Worm (Caenorhabditis elegans) whole organism, L2 larva: ENCODE results near the gene rme-4.

Source experiments
- nhr-12 ChIP-seq: fragments of 150-350 bp; optimal IDR thresholded peaks from 2 replicates; lab custom pipeline; 2014; ENCODE audit warnings: missing biosample characterization, missing genetic modification characterization
- nhr-237 ChIP-seq: fragments of 150-350 bp; optimal IDR thresholded peaks from 2 replicates; lab custom pipeline; 2014; ENCODE audit warnings: missing biosample characterization, missing genetic modification characterization
- sma-3 ChIP-seq: sonication (generic microtip); optimal IDR thresholded peaks from 2 replicates; lab custom pipeline; 2016; ENCODE audit warnings: missing genetic modification reagents, missing genetic modification characterization, missing compliant biosample characterization
- unc-39 ChIP-seq: fragments of 150-350 bp; optimal IDR thresholded peaks from 2 replicates; lab custom pipeline; 2014; ENCODE audit warnings: missing biosample characterization, missing genetic modification characterization

DNA sequence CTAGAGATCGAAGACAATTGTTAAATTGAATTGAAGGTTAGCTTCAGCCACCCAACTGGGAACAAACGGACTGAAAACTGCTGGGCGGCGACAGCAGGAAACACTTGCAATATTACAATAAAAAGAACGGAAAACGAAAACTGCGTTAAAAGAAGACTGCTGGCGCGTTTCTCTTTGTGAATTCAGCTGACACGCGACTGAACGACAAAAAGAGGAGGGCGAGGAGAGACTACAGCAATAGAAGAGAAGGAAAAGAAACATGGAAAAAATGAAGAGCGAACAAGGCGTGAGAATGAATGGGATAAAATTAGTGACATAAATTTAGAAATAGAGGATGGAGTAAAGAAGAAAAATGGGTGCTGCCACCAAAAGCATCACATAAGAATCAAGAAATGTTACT is 2.0 kb downstream of the rme-4 start:
- no peak for TF ChIP-seq nhr-12 (tag; lab: Kevin White, UChicago)
- TF ChIP-seq unc-39: no peak
- peak; percentile 31 for TF ChIP-seq nhr-237
- TF ChIP-seq sma-3: peak; percentile 90
